Worm (Caenorhabditis elegans) whole organism, early embryonic: ENCODE results near the gene emb-27.

Experiments used
- ama-1 ChIP-seq: fragments of 150-350 bp; optimal IDR thresholded peaks from 2 replicates; lab custom pipeline; 2014
- flt-1 ChIP-seq: fragments of 200-800 bp; sonication (Bioruptor generic); IDR thresholded peaks from 2 replicates; pipeline ENCODE4 v1.3.6; 2022; ENCODE audit warnings: missing genetic modification characterization, missing compliant biosample characterization
- tra-4 ChIP-seq: sonication (generic microtip); optimal IDR thresholded peaks from 2 replicates; lab custom pipeline; 2017; ENCODE audit warnings: missing genetic modification characterization, missing compliant biosample characterization

ce11 chrII:8198503-8198902 lies 36.5 kb upstream of the emb-27 start, which contains the start of gene qua-1:
- TF ChIP-seq tra-4 (tag; lab: Kevin White, UChicago) (no peak), ama-1 (lab: Kevin White, UChicago) (no peak), flt-1 (no peak)
